Worm (Caenorhabditis elegans) whole organism, L2 larva: Measurements from ENCODE around the gene srbc-68.

Experiments
- aly-2 ChIP-seq: fragments of 150-350 bp; optimal IDR thresholded peaks from 2 replicates; lab custom pipeline; 2014; ENCODE audit warnings: missing biosample characterization, missing genetic modification characterization
- mdl-1 ChIP-seq, 2 experiments: fragments of 150-350 bp in 1 of 2; sonication (generic microtip) in 1 of 2; optimal IDR thresholded peaks; 2 replicates each; lab custom pipeline; 2017; ENCODE audit warnings: missing biosample characterization in 2 of 2, missing genetic modification characterization in 2 of 2
- nhr-10 ChIP-seq: sonication (generic microtip); optimal IDR thresholded peaks from 2 replicates; lab custom pipeline; 2017; ENCODE audit warnings: missing biosample characterization, missing genetic modification characterization
- zag-1 ChIP-seq: fragments of 150-350 bp; optimal IDR thresholded peaks from 2 replicates; lab custom pipeline; 2014; ENCODE audit warnings: missing biosample characterization, missing genetic modification characterization
- ztf-4 ChIP-seq: fragments of 150-350 bp; optimal IDR thresholded peaks from 2 replicates; lab custom pipeline; 2014; ENCODE audit warnings: missing biosample characterization, missing genetic modification characterization

ce11 chrV:3582671-3583070 is 36.3 kb upstream of the srbc-68 start:
- TF ChIP-seq aly-2 = no peak
- no peak for TF ChIP-seq zag-1
- no peak for TF ChIP-seq nhr-10 (tag; lab: Kevin White, UChicago)
- no peak for TF ChIP-seq mdl-1 (tag; optimal IDR thresholded peaks at IDR 0.05; lab: Kevin White, UChicago)
- TF ChIP-seq ztf-4 (tag; lab: Kevin White, UChicago) = no peak
